Worm (Caenorhabditis elegans) whole organism, L3 larva: ENCODE measurements around the gene Y41E3.8.

ENCODE experiments used
- R02D3.7 ChIP-seq: fragments of 150-350 bp; optimal IDR thresholded peaks from 2 replicates; lab custom pipeline; 2014; ENCODE audit warnings: missing biosample characterization, missing genetic modification characterization
- ZK546.5 ChIP-seq: sonication (generic microtip); optimal IDR thresholded peaks from 2 replicates; lab custom pipeline; 2017; ENCODE audit warnings: missing biosample characterization, missing genetic modification characterization
- aly-2 ChIP-seq: fragments of 150-350 bp; optimal IDR thresholded peaks from 2 replicates; lab custom pipeline; 2014; ENCODE audit warnings: missing biosample characterization, missing genetic modification characterization
- ama-1 ChIP-seq: fragments of 150-350 bp; optimal IDR thresholded peaks from 2 replicates; lab custom pipeline; 2018
- ceh-16 ChIP-seq: sonication (generic microtip); optimal IDR thresholded peaks from 2 replicates; lab custom pipeline; 2017; ENCODE audit warnings: missing biosample characterization, missing genetic modification characterization
- ceh-28 ChIP-seq: fragments of 150-350 bp; optimal IDR thresholded peaks from 2 replicates; lab custom pipeline; 2014; ENCODE audit warnings: missing biosample characterization, missing genetic modification reagents, missing genetic modification characterization
- ceh-82 ChIP-seq: fragments of 150-350 bp; optimal IDR thresholded peaks from 2 replicates; lab custom pipeline; 2014; ENCODE audit warnings: missing biosample characterization, missing genetic modification characterization
- daf-12 ChIP-seq: fragments of 150-350 bp; optimal IDR thresholded peaks from 2 replicates; lab custom pipeline; 2014; ENCODE audit warnings: missing biosample characterization, missing genetic modification reagents, missing genetic modification characterization
- egl-27 ChIP-seq: sonication (generic microtip); optimal IDR thresholded peaks from 4 replicates; lab custom pipeline; 2017; ENCODE audit warnings: missing biosample characterization, missing genetic modification reagents, missing genetic modification characterization
- egl-5 ChIP-seq: fragments of 150-350 bp; optimal IDR thresholded peaks from 2 replicates; lab custom pipeline; 2017; ENCODE audit warnings: missing biosample characterization, missing genetic modification reagents, missing genetic modification characterization, inconsistent platforms
- elt-1 ChIP-seq: fragments of 150-350 bp; optimal IDR thresholded peaks from 2 replicates; lab custom pipeline; 2014; ENCODE audit warnings: missing biosample characterization, missing genetic modification characterization
- elt-2 ChIP-seq: sonication (generic microtip); optimal IDR thresholded peaks from 2 replicates; lab custom pipeline; 2016; ENCODE audit warnings: missing genetic modification reagents, mild to moderate bottlenecking, missing genetic modification characterization, missing compliant biosample characterization
- elt-3 ChIP-seq, 3 experiments: fragments of 150-350 bp in 1 of 3; sonication (generic microtip) in 2 of 3; optimal IDR thresholded peaks; 2 replicates in 2 of 3; 4 replicates in 1 of 3; lab custom pipeline; 2014 to 2017; ENCODE audit warnings: missing biosample characterization in 3 of 3, missing genetic modification characterization in 3 of 3
- fkh-10 ChIP-seq: sonication (generic microtip); optimal IDR thresholded peaks from 2 replicates; lab custom pipeline; 2017; ENCODE audit warnings: missing biosample characterization, missing genetic modification reagents, missing genetic modification characterization
- hmg-11 ChIP-seq: sonication (generic microtip); optimal IDR thresholded peaks from 2 replicates; lab custom pipeline; 2016; ENCODE audit warnings: missing genetic modification characterization, missing compliant biosample characterization
- jun-1 ChIP-seq: fragments of 150-350 bp; optimal IDR thresholded peaks from 2 replicates; lab custom pipeline; 2014; ENCODE audit warnings: missing biosample characterization, missing genetic modification reagents, missing genetic modification characterization
- lin-39 ChIP-seq: fragments of 150-350 bp; optimal IDR thresholded peaks from 2 replicates; lab custom pipeline; 2018; ENCODE audit warnings: missing biosample characterization, missing genetic modification reagents, missing genetic modification characterization
- lsy-12 ChIP-seq: sonication (generic microtip); optimal IDR thresholded peaks from 2 replicates; lab custom pipeline; 2016; ENCODE audit warnings: mild to moderate bottlenecking, missing genetic modification characterization, missing compliant biosample characterization
- mdl-1 ChIP-seq: fragments of 150-350 bp; optimal IDR thresholded peaks from 2 replicates; lab custom pipeline; 2014; ENCODE audit warnings: missing biosample characterization, missing genetic modification characterization
- nhr-23 ChIP-seq: fragments of 150-350 bp; optimal IDR thresholded peaks from 2 replicates; lab custom pipeline; 2014; ENCODE audit warnings: missing biosample characterization, missing genetic modification reagents, missing genetic modification characterization
- nhr-237 ChIP-seq: fragments of 150-350 bp; optimal IDR thresholded peaks from 2 replicates; lab custom pipeline; 2014; ENCODE audit warnings: missing biosample characterization, missing genetic modification characterization
- nhr-25 ChIP-seq: sonication (generic microtip); optimal IDR thresholded peaks from 2 replicates; lab custom pipeline; 2017; ENCODE audit warnings: missing biosample characterization, missing genetic modification characterization
- nhr-28 ChIP-seq: fragments of 150-350 bp; optimal IDR thresholded peaks from 2 replicates; lab custom pipeline; 2014; ENCODE audit warnings: missing biosample characterization, missing genetic modification characterization
- nhr-43 ChIP-seq: sonication (generic microtip); optimal IDR thresholded peaks from 2 replicates; lab custom pipeline; 2016; ENCODE audit warnings: mild to moderate bottlenecking, missing genetic modification characterization, missing compliant biosample characterization; ENCODE audit not compliant: poor library complexity, severe bottlenecking
- nhr-67 ChIP-seq: fragments of 150-350 bp; optimal IDR thresholded peaks from 2 replicates; lab custom pipeline; 2014; ENCODE audit warnings: missing biosample characterization, missing genetic modification characterization
- nhr-76 ChIP-seq: fragments of 150-350 bp; sonication (generic microtip); optimal IDR thresholded peaks from 5 replicates; lab custom pipeline; 2014; ENCODE audit warnings: missing biosample characterization, missing genetic modification characterization
- nhr-77 ChIP-seq: fragments of 150-350 bp; optimal IDR thresholded peaks from 2 replicates; lab custom pipeline; 2014; ENCODE audit warnings: missing biosample characterization, missing genetic modification characterization
- pha-4 ChIP-seq: fragments of 150-350 bp; optimal IDR thresholded peaks from 2 replicates; lab custom pipeline; 2014; ENCODE audit warnings: missing biosample characterization, missing genetic modification reagents, missing genetic modification characterization
- pqm-1 ChIP-seq: fragments of 150-350 bp; optimal IDR thresholded peaks from 2 replicates; lab custom pipeline; 2017; ENCODE audit warnings: missing biosample characterization, missing genetic modification characterization, inconsistent platforms
- skn-1 ChIP-seq: fragments of 150-350 bp; optimal IDR thresholded peaks from 2 replicates; lab custom pipeline; 2014; ENCODE audit warnings: missing biosample characterization, missing genetic modification characterization
- snpc-4 ChIP-seq: fragments of 150-350 bp; optimal IDR thresholded peaks from 2 replicates; lab custom pipeline; 2014; ENCODE audit warnings: missing biosample characterization, missing genetic modification characterization
- unc-39 ChIP-seq: sonication (generic microtip); optimal IDR thresholded peaks from 4 replicates; lab custom pipeline; 2017; ENCODE audit warnings: missing biosample characterization, missing genetic modification characterization
- unc-62 ChIP-seq: fragments of 150-350 bp; sonication (generic microtip); optimal IDR thresholded peaks from 4 replicates; lab custom pipeline; 2014; ENCODE audit warnings: missing biosample characterization, missing genetic modification reagents, missing genetic modification characterization
- ztf-11 ChIP-seq: fragments of 150-350 bp; optimal IDR thresholded peaks from 2 replicates; lab custom pipeline; 2014; ENCODE audit warnings: missing biosample characterization, missing genetic modification characterization
- ztf-4 ChIP-seq: fragments of 150-350 bp; optimal IDR thresholded peaks from 2 replicates; lab custom pipeline; 2014; ENCODE audit warnings: missing biosample characterization, missing genetic modification characterization

The Y41E3.8 gene

ce11 chrIV:15013083-15013482 is 15.7 kb downstream of the Y41E3.8 start, which contains the start of gene qars-1:
qars-1 (minus strand) TSS chrIV:15013183.
- TF ChIP-seq aly-2 (no peak), mdl-1 (tag; lab: Kevin White, UChicago) (no peak), fkh-10 (GFP tag; lab: Kevin White, UChicago) (no peak), egl-27 (tag; lab: Kevin White, UChicago) (no peak), nhr-43 (tag; lab: Kevin White, UChicago) (no peak), nhr-77 (no peak), elt-3 (tag; optimal IDR thresholded peaks at IDR 0.05; lab: Kevin White, UChicago) (no peak), nhr-67 (tag; lab: Kevin White, UChicago) (no peak), pqm-1 (no peak), ceh-82 (tag; lab: Kevin White, UChicago) (no peak)

DNA sequence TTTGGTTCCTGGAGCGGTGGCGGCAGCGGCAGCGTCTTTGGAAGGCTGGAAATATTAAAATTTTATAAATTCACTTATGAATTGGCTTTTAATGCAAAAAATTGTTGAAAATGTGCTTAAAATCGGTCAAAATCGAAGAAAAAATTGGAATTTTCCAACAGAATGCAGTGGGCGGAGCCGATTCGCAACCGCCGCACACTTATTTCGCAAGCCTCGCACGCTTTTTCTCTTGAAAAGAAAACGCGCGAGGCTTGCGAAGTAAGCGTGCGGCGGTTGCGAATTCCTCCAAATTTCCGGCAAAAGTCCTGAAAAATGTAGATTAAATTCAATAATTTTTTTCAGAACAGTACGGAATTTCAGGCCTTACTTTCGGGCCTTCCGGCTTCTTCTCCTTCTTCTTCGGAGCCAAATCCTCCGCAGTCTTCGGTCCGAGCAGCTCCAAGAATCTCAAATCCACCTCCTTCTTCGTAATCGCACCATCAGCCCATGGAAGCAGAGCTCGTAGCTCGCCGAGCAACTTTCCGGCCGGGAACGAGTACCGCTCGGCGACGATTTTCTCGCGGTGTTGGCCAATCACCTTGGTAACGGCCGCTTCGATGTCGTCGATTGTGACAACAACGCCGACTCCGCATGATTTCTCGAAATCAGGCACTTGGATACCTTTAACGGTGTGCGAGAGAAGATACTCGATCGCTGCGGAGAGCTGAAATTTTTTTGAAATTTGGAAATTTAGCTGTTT is 16.5 kb downstream of the Y41E3.8 start:
- TF ChIP-seq ZK546.5 (tag; lab: Kevin White, UChicago) (no peak), egl-5 (no peak), elt-3 (tag; optimal IDR thresholded peaks at IDR 0.05; lab: Kevin White, UChicago) (no peak), unc-39 (tag; lab: Kevin White, UChicago) (no peak), unc-62 (no peak), ama-1 (no peak), pha-4 (tag; lab: Kevin White, UChicago) (no peak), egl-27 (tag; lab: Kevin White, UChicago) (no peak), elt-1 (tag; lab: Kevin White, UChicago) (no peak), ceh-28 (tag; lab: Kevin White, UChicago) (no peak), snpc-4 (tag; lab: Kevin White, UChicago) (no peak), nhr-28 (tag; lab: Kevin White, UChicago) (no peak), R02D3.7 (tag; lab: Kevin White, UChicago) (no peak), nhr-25 (tag; lab: Kevin White, UChicago) (no peak), ztf-4 (no peak), nhr-76 (no peak), nhr-67 (tag; lab: Kevin White, UChicago) (no peak), ceh-16 (tag; lab: Kevin White, UChicago) (no peak)

DNA sequence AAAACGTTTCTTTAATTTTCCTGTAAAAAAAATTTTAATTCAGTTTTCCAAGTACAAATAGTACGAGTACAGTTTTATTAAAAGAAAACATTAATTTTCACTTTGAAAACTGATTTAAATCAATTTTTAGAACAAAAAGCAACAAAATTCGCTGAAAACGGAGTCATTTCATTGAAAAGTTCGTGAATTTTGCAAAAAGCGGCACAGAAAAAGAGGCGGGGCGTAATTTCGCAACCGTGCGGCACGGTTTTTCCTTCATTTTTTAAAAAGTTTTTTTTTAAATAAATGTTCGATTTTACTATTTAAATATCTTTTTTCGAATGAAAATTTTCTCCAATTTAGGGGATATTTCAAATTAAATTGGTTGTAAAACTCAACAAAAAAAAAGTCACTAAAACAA is 17.6 kb downstream of the Y41E3.8 start:
- TF ChIP-seq snpc-4 (tag; lab: Kevin White, UChicago) (no peak), lin-39 (tag; lab: Kevin White, UChicago) (no peak), nhr-28 (tag; lab: Kevin White, UChicago) (no peak), hmg-11 (no peak), pha-4 (tag; lab: Kevin White, UChicago) (no peak), elt-2 (tag; lab: Kevin White, UChicago) (no peak), daf-12 (tag; lab: Kevin White, UChicago) (no peak), ztf-4 (no peak), elt-3 (tag; optimal IDR thresholded peaks at IDR 0.05; lab: Kevin White, UChicago) (no peak), fkh-10 (GFP tag; lab: Kevin White, UChicago) (no peak), nhr-237 (tag; lab: Kevin White, UChicago) (no peak), unc-62 (no peak), nhr-25 (tag; lab: Kevin White, UChicago) (no peak), mdl-1 (tag; lab: Kevin White, UChicago) (no peak), lsy-12 (tag; lab: Kevin White, UChicago) (no peak), jun-1 (tag; lab: Kevin White, UChicago) (no peak), nhr-43 (tag; lab: Kevin White, UChicago) (no peak)

ce11 chrIV:15008200-15008599 is 20.6 kb downstream of the Y41E3.8 start:
- no peak for TF ChIP-seq ceh-16 (tag; lab: Kevin White, UChicago)
- no peak for TF ChIP-seq skn-1
- TF ChIP-seq pha-4 (tag; lab: Kevin White, UChicago), result no peak
- TF ChIP-seq nhr-23 (tag; lab: Kevin White, UChicago), result no peak
- TF ChIP-seq nhr-67 (tag; lab: Kevin White, UChicago), result no peak
- TF ChIP-seq ztf-11 (tag; lab: Kevin White, UChicago), result no peak
